Fruit fly (Drosophila melanogaster): ENCODE measurements around the gene CG33170.

Gene CG33170

DNA sequence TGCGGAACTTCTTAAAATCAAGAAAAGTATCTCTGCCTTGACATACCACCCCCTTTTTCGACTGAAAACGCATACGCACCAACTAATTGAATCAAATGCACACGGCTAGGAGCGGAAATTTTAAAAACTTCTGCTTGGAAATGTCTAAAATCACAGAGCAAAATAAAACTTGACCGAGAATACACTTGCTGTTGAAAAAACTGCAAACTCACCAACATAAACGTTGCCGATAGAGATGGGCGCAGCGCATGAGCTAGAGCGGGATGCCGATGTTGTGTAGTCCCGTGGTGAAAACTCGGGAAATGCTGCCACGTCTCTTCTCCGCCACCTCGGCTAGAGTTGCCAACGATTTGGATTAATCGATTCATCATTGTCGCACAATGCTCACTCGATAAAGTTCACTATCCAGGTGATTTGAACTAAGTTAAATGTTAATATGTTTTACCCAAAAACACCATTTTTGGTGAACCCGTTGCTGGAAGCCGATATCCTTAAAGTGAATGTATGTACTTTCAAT lies 7.5 kb downstream of the CG33170 start, which contains the start of the genes CG11109 and Arf1 (continued):
- TF ChIP-seq tup (GFP tag; optimal IDR thresholded peaks at IDR 0.05) (no peak), Fer1 (GFP tag; optimal IDR thresholded peaks at IDR 0.05) (peak; percentile 11), CG2120 (GFP tag; optimal IDR thresholded peaks at IDR 0.05) (no peak), H2.0 (GFP tag; IDR thresholded peaks at IDR 0.05) (0 out of 2 replicates have a peak, but pooled peaks have one; percentile 18), CG11247 (GFP tag; IDR thresholded peaks at IDR 0.05) (no peak), sc (optimal IDR thresholded peaks at IDR 0.05) (no peak), sc (GFP tag; optimal IDR thresholded peaks at IDR 0.05) (no peak), CG2712 (tag; optimal IDR thresholded peaks at IDR 0.05) (peak; percentile 13), CG2875 (GFP tag; optimal IDR thresholded peaks at IDR 0.05) (no peak), CG7271 (tag; optimal IDR thresholded peaks at IDR 0.05) (no peak), crp (GFP tag; optimal IDR thresholded peaks at IDR 0.05) (peak in 1 of 2 experiments; percentile 43), C15 (GFP tag; IDR thresholded peaks at IDR 0.05) (no peak), dmrt99B (tag; optimal IDR thresholded peaks at IDR 0.05) (no peak), CG6765 (GFP tag; optimal IDR thresholded peaks at IDR 0.05) (no peak), grau (tag; optimal IDR thresholded peaks at IDR 0.05) (peak; percentile 24), abd-A (tag; optimal IDR thresholded peaks at IDR 0.05) (no peak), CG16779 (GFP tag; IDR thresholded peaks at IDR 0.05) (no peak), wdn (GFP tag; IDR thresholded peaks at IDR 0.05) (no peak), Sry-δ (GFP tag; optimal IDR thresholded peaks at IDR 0.05) (peak; percentile 85), CG42726 (GFP tag; IDR thresholded peaks at IDR 0.05; ENCODE audit: partially characterized antibody) (peak; percentile 74), wor (GFP tag; IDR thresholded peaks at IDR 0.05) (no peak), run (tag; optimal IDR thresholded peaks at IDR 0.05) (no peak), Opbp (GFP tag; IDR thresholded peaks at IDR 0.05; ENCODE audit: partially characterized antibody) (peak; percentile 82), Hmr (GFP tag; optimal IDR thresholded peaks at IDR 0.05) (peak; percentile 24), tgo (GFP tag; IDR thresholded peaks at IDR 0.05) (no peak), ash1 (GFP tag; optimal IDR thresholded peaks at IDR 0.05) (no peak), CG10366 (GFP tag; IDR thresholded peaks at IDR 0.05) (no peak), Mad (GFP tag; optimal IDR thresholded peaks at IDR 0.05) (peak; percentile 27), E2f1 (GFP tag; IDR thresholded peaks at IDR 0.05) (no peak), Doc3 (GFP tag; IDR thresholded peaks at IDR 0.05; ENCODE audit: partially characterized antibody) (peak; percentile 33), Meics (GFP tag; optimal IDR thresholded peaks at IDR 0.05) (no peak), CG5245 (GFP tag; optimal IDR thresholded peaks at IDR 0.05) (no peak), CG6854 (GFP tag; optimal IDR thresholded peaks at IDR 0.05) (no peak), chn (GFP tag; optimal IDR thresholded peaks at IDR 0.05) (no peak), Lpt (GFP tag; optimal IDR thresholded peaks at IDR 0.05) (no peak), CG2889 (GFP tag; IDR thresholded peaks at IDR 0.05) (no peak), D19B (GFP tag; optimal IDR thresholded peaks at IDR 0.05) (no peak), Rfx (GFP tag; IDR thresholded peaks at IDR 0.05) (peak; percentile 56), lmd (GFP tag; IDR thresholded peaks at IDR 0.05) (no peak), CG2199 (GFP tag; IDR thresholded peaks at IDR 0.05) (0 out of 3 replicates have a peak, but pooled peaks have one; percentile 11), ems (GFP tag; optimal IDR thresholded peaks at IDR 0.05) (no peak), rib (GFP tag; IDR thresholded peaks at IDR 0.05) (no peak), CG4360 (GFP tag; IDR thresholded peaks at IDR 0.05) (no peak), Deaf1 (tag; optimal IDR thresholded peaks at IDR 0.05) (no peak), CG11695 (GFP tag; IDR thresholded peaks at IDR 0.05) (peak; percentile 25; the same call in 1 of the 3 replicates), bcd (GFP tag; optimal IDR thresholded peaks at IDR 0.05) (no peak), CkIIα-i1 (GFP tag; IDR thresholded peaks at IDR 0.05) (no peak), twi (tag; optimal IDR thresholded peaks at IDR 0.05) (no peak), az2 (GFP tag; optimal IDR thresholded peaks at IDR 0.05) (no peak), CG17829 (tag; optimal IDR thresholded peaks at IDR 0.05) (peak; percentile 29), CG18619 (GFP tag; optimal IDR thresholded peaks at IDR 0.05) (no peak), Med (GFP tag) (peak; percentile 81)

Data from whole organism, embryonic.